Fruit fly (Drosophila melanogaster) whole organism, wandering third instar larva: ENCODE data around the gene nst.

Experiments
- Abd-B ChIP-seq: fragments of >200 bp; optimal IDR thresholded peaks from 2 replicates; lab custom pipeline; 2017; ENCODE audit warnings: missing biosample characterization, missing genetic modification characterization
- CG32264 ChIP-seq: fragments of 200-800 bp; sonication (Bioruptor generic); optimal IDR thresholded peaks from 2 replicates; lab custom pipeline; 2016; ENCODE audit warnings: missing biosample characterization, missing genetic modification characterization
- CG9705 ChIP-seq: fragments of 200-800 bp; sonication (Bioruptor generic); optimal IDR thresholded peaks from 2 replicates; lab custom pipeline; 2018; ENCODE audit warnings: missing biosample characterization, mild to moderate bottlenecking, missing genetic modification characterization
- CrebA ChIP-seq: fragments of 200-800 bp; sonication (Bioruptor generic); optimal IDR thresholded peaks from 2 replicates; lab custom pipeline; 2016; ENCODE audit warnings: missing biosample characterization, mild to moderate bottlenecking, missing genetic modification characterization, borderline replicate concordance
- Dfd ChIP-seq: fragments of >200 bp; optimal IDR thresholded peaks from 2 replicates; lab custom pipeline; 2017; ENCODE audit warnings: missing biosample characterization, missing genetic modification characterization
- Dif ChIP-seq: fragments of 200-275, 200-300 bp; sonication (Bioruptor generic); optimal IDR thresholded peaks from 2 replicates; lab custom pipeline; 2018; ENCODE audit warnings: missing biosample characterization, missing genetic modification characterization; ENCODE audit not compliant: partially characterized antibody
- GATAd ChIP-seq: sonication (Bioruptor generic); optimal IDR thresholded peaks from 2 replicates; lab custom pipeline; 2016; ENCODE audit warnings: missing biosample characterization, missing genetic modification characterization
- HLH106 ChIP-seq: fragments of 200-800 bp; optimal IDR thresholded peaks from 3 replicates; lab custom pipeline; 2019; ENCODE audit warnings: missing biosample characterization, mild to moderate bottlenecking, missing genetic modification characterization, moderate library complexity
- Hnf4 ChIP-seq: fragments of 200-800 bp; sonication (Bioruptor generic); optimal IDR thresholded peaks from 2 replicates; lab custom pipeline; 2016; ENCODE audit warnings: missing biosample characterization, mild to moderate bottlenecking, missing genetic modification characterization
- Hr78 ChIP-seq: fragments of >200 bp; optimal IDR thresholded peaks from 2 replicates; lab custom pipeline; 2017; ENCODE audit warnings: missing biosample characterization, missing genetic modification characterization
- Hr83 ChIP-seq: fragments of 200-300 bp; sonication (Bioruptor generic); optimal IDR thresholded peaks from 2 replicates; lab custom pipeline; 2016; ENCODE audit warnings: missing biosample characterization, mild to moderate bottlenecking, missing genetic modification characterization, moderate library complexity; ENCODE audit not compliant: poor library complexity, severe bottlenecking
- Jra ChIP-seq: sonication (Bioruptor generic); optimal IDR thresholded peaks from 2 replicates; lab custom pipeline; 2016; ENCODE audit warnings: missing biosample characterization, missing genetic modification characterization
- Mio ChIP-seq: sonication (Bioruptor generic); optimal IDR thresholded peaks from 2 replicates; lab custom pipeline; 2016; ENCODE audit warnings: missing biosample characterization, missing genetic modification characterization
- Myc ChIP-seq: fragments of >200 bp; optimal IDR thresholded peaks from 2 replicates; lab custom pipeline; 2017
- N ChIP-seq: fragments of >200 bp; optimal IDR thresholded peaks from 2 replicates; lab custom pipeline; 2018; ENCODE audit warnings: missing biosample characterization, missing external identifiers, missing genetic modification characterization
- OdsH ChIP-seq: fragments of 200-800 bp; sonication (Bioruptor generic); optimal IDR thresholded peaks from 2 replicates; lab custom pipeline; 2016; ENCODE audit warnings: missing biosample characterization, mild to moderate bottlenecking, missing genetic modification characterization
- Rel ChIP-seq, 2 experiments: fragments of 200-800 bp; sonication (Bioruptor generic) in 1 of 2; optimal IDR thresholded peaks; 2 replicates in 1 of 2; 3 replicates in 1 of 2; lab custom pipeline; 2016 to 2019; ENCODE audit warnings: mild to moderate bottlenecking in 2 of 2, missing biosample characterization in 2 of 2, missing genetic modification characterization in 2 of 2, moderate library complexity in 1 of 2
- Sp1 ChIP-seq: fragments of 200-800 bp; sonication (Bioruptor generic); optimal IDR thresholded peaks from 3 replicates; lab custom pipeline; 2019; ENCODE audit warnings: missing biosample characterization, mild to moderate bottlenecking, missing genetic modification characterization, moderate library complexity
- Vsx2 ChIP-seq: fragments of 200-300, 225-300 bp; sonication (Bioruptor generic); optimal IDR thresholded peaks from 2 replicates; lab custom pipeline; 2018; ENCODE audit warnings: missing biosample characterization, missing genetic modification characterization; ENCODE audit not compliant: partially characterized antibody
- br ChIP-seq: fragments of 200-800 bp; sonication (Bioruptor generic); optimal IDR thresholded peaks from 2 replicates; lab custom pipeline; 2016; ENCODE audit warnings: missing biosample characterization, missing genetic modification characterization
- brk ChIP-seq: fragments of 200-800 bp; sonication (Bioruptor generic); optimal IDR thresholded peaks from 2 replicates; lab custom pipeline; 2016; ENCODE audit warnings: missing biosample characterization, mild to moderate bottlenecking, missing genetic modification characterization
- dl ChIP-seq, 2 experiments: fragments of 175-275, 200-275 bp in 1 of 2; fragments of 200-275 bp in 1 of 2; sonication (Bioruptor generic); optimal IDR thresholded peaks; lab custom pipeline; 2018; ENCODE audit warnings: mild to moderate bottlenecking in 2 of 2, missing biosample characterization in 2 of 2, missing genetic modification characterization in 2 of 2, moderate library complexity in 2 of 2; ENCODE audit not compliant: partially characterized antibody in 2 of 2, insufficient read depth in 1 of 2
- dmrt93B ChIP-seq: fragments of 200-800 bp; sonication (Bioruptor generic); optimal IDR thresholded peaks from 2 replicates; lab custom pipeline; 2018; ENCODE audit warnings: missing biosample characterization, mild to moderate bottlenecking, missing genetic modification characterization
- dsf ChIP-seq: sonication (Bioruptor generic); optimal IDR thresholded peaks from 2 replicates; lab custom pipeline; 2016; ENCODE audit warnings: missing biosample characterization, missing genetic modification characterization, borderline replicate concordance
- ey ChIP-seq: fragments of 200-800 bp; sonication (Bioruptor generic); optimal IDR thresholded peaks from 2 replicates; lab custom pipeline; 2016; ENCODE audit warnings: missing biosample characterization, missing genetic modification characterization
- foxo ChIP-seq, 2 experiments: fragments of 200-800 bp; sonication (Bioruptor generic); optimal IDR thresholded peaks; 2 replicates in 1 of 2; 3 replicates in 1 of 2; lab custom pipeline; 2016 to 2017; ENCODE audit warnings: missing biosample characterization in 2 of 2, missing genetic modification characterization in 2 of 2
- fru ChIP-seq: fragments of 200-800 bp; sonication (Bioruptor generic); optimal IDR thresholded peaks from 3 replicates; lab custom pipeline; 2016; ENCODE audit warnings: missing biosample characterization, mild to moderate bottlenecking, missing genetic modification characterization
- h ChIP-seq: fragments of 200-800 bp; sonication (Bioruptor generic); optimal IDR thresholded peaks from 3 replicates; lab custom pipeline; 2016; ENCODE audit warnings: missing biosample characterization, mild to moderate bottlenecking, missing genetic modification characterization
- jim ChIP-seq: fragments of 175-275, 200-325 bp; sonication (Bioruptor generic); optimal IDR thresholded peaks from 2 replicates; lab custom pipeline; 2016; ENCODE audit warnings: missing biosample characterization, mild to moderate bottlenecking, missing genetic modification characterization
- lola ChIP-seq: fragments of >200 bp; optimal IDR thresholded peaks from 2 replicates; lab custom pipeline; 2017; ENCODE audit warnings: missing biosample characterization, missing genetic modification characterization
- pan ChIP-seq: fragments of >200 bp; optimal IDR thresholded peaks from 2 replicates; lab custom pipeline; 2017
- psq ChIP-seq: fragments of 200-800 bp; sonication (Bioruptor generic); optimal IDR thresholded peaks from 3 replicates; lab custom pipeline; 2017; ENCODE audit warnings: missing biosample characterization, mild to moderate bottlenecking, missing genetic modification characterization, moderate library complexity
- rgr ChIP-seq: fragments of 200-800 bp; sonication (Bioruptor generic); optimal IDR thresholded peaks from 3 replicates; lab custom pipeline; 2016; ENCODE audit warnings: missing biosample characterization, mild to moderate bottlenecking, missing genetic modification characterization
- sage ChIP-seq: fragments of 200-800 bp; sonication (Bioruptor generic); optimal IDR thresholded peaks from 2 replicates; lab custom pipeline; 2016; ENCODE audit warnings: missing biosample characterization, mild to moderate bottlenecking, missing genetic modification characterization
- sv ChIP-seq: fragments of 200-800 bp; sonication (Bioruptor generic); optimal IDR thresholded peaks from 3 replicates; lab custom pipeline; 2016; ENCODE audit warnings: missing biosample characterization, missing genetic modification characterization
- tai ChIP-seq: sonication (Bioruptor generic); optimal IDR thresholded peaks from 2 replicates; lab custom pipeline; 2016; ENCODE audit warnings: missing biosample characterization, missing genetic modification characterization
- usp ChIP-seq: fragments of >200 bp; optimal IDR thresholded peaks from 2 replicates; lab custom pipeline; 2017; ENCODE audit warnings: missing biosample characterization, missing genetic modification characterization
- woc ChIP-seq: sonication (Bioruptor generic); optimal IDR thresholded peaks from 2 replicates; lab custom pipeline; 2016; ENCODE audit warnings: missing biosample characterization, mild to moderate bottlenecking, missing genetic modification characterization

Gene nst

dm6 chr3L:12532220-12532619 lies 2.2 kb upstream of the nst start:
- no peak for TF ChIP-seq Dif
- no peak for TF ChIP-seq Hnf4 (GFP tag; lab: Kevin White, UChicago)
- TF ChIP-seq CrebA (GFP tag; lab: Kevin White, UChicago): no peak
- no peak for TF ChIP-seq sv (GFP tag; lab: Kevin White, UChicago)
- no peak for TF ChIP-seq Abd-B
- TF ChIP-seq Mio (GFP tag; lab: Kevin White, UChicago): no peak
- no peak for TF ChIP-seq rgr (GFP tag; lab: Kevin White, UChicago)
- TF ChIP-seq Rel (GFP tag; optimal IDR thresholded peaks at IDR 0.05; lab: Kevin White, UChicago): no peak
- TF ChIP-seq Rel (tag; optimal IDR thresholded peaks at IDR 0.05; lab: Kevin White, UChicago): no peak
- no peak for TF ChIP-seq Hr83
- TF ChIP-seq dmrt93B (GFP tag; lab: Kevin White, UChicago): no peak
- TF ChIP-seq N (GFP tag; lab: Kevin White, UChicago): no peak
- no peak for TF ChIP-seq CG32264 (GFP tag; lab: Kevin White, UChicago)
- TF ChIP-seq usp: no peak
- no peak for TF ChIP-seq CG9705
- no peak for TF ChIP-seq psq (GFP tag; lab: Kevin White, UChicago)
- no peak for TF ChIP-seq GATAd (GFP tag; lab: Kevin White, UChicago)
- no peak for TF ChIP-seq brk (GFP tag; lab: Kevin White, UChicago)
- no peak for TF ChIP-seq dsf (GFP tag; lab: Kevin White, UChicago)
- TF ChIP-seq, all 38 proteins: peak for 0

DNA sequence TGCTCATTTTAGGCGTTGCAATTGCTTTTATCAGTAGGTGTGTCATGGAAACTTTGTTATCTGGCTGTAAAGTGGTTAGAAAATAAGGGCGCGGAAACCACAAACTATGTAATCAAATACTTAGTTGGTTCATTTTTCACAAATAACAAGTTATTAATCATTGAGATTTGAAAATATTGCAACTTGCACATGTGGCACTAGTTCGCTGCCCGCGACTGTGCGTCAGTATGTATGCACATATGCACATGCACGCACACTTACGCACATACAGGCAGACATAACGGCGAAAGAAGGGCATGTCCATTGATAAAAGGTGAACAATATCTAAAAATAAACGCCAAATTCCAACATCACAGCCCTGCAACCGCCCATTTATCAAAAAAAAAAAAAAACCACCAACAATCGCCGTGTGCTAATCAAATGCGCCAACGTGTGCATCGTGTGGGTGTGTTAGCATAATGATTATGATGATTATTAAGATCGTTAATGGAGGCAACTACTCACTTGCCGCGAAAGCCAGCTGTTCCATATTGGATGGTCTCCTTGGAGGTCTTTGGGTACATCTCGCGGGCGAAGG lies 452 bp downstream of the nst start:
- peak; percentile 41 for TF ChIP-seq HLH106 (tag; lab: Kevin White, UChicago)
- no peak for TF ChIP-seq lola (GFP tag; lab: Kevin White, UChicago)
- TF ChIP-seq h (GFP tag; lab: Kevin White, UChicago): peak; percentile 44
- peak; percentile 47 for TF ChIP-seq Sp1
- no peak for TF ChIP-seq CG9705
- TF ChIP-seq GATAd (GFP tag; lab: Kevin White, UChicago): no peak
- TF ChIP-seq Vsx2 (GFP tag; lab: Kevin White, UChicago): no peak
- TF ChIP-seq CG32264 (GFP tag; lab: Kevin White, UChicago): peak; percentile 27
- TF ChIP-seq psq (GFP tag; lab: Kevin White, UChicago): peak; percentile 22
- no peak for TF ChIP-seq usp
- peak; percentile 68 for TF ChIP-seq Jra (GFP tag; lab: Kevin White, UChicago)
- TF ChIP-seq jim (GFP tag; lab: Kevin White, UChicago): no peak
- peak in 1 of 2 experiments; percentile 77 for TF ChIP-seq foxo (GFP tag; optimal IDR thresholded peaks at IDR 0.05; lab: Kevin White, UChicago)
- no peak for TF ChIP-seq dmrt93B (GFP tag; lab: Kevin White, UChicago)
- no peak for TF ChIP-seq Dfd (GFP tag; lab: Kevin White, UChicago)
- peak; percentile 54 for TF ChIP-seq ey
- no peak for TF ChIP-seq Hr78
- no peak for TF ChIP-seq pan (lab: Kevin White, UChicago)
- no peak for TF ChIP-seq Myc (lab: Kevin White, UChicago)
- TF ChIP-seq Hr83: peak; percentile 9
- TF ChIP-seq rgr (GFP tag; lab: Kevin White, UChicago): peak; percentile 63
- no peak for TF ChIP-seq CrebA (GFP tag; lab: Kevin White, UChicago)
- no peak for TF ChIP-seq sv (GFP tag; lab: Kevin White, UChicago)
- no peak for TF ChIP-seq N (GFP tag; lab: Kevin White, UChicago)
- TF ChIP-seq fru (GFP tag; lab: Kevin White, UChicago): peak; percentile 61
- TF ChIP-seq OdsH: peak; percentile 55
- TF ChIP-seq Rel (GFP tag; optimal IDR thresholded peaks at IDR 0.05; lab: Kevin White, UChicago): no peak
- no peak for TF ChIP-seq Rel (tag; optimal IDR thresholded peaks at IDR 0.05; lab: Kevin White, UChicago)
- peak; percentile 64 for TF ChIP-seq Hnf4 (GFP tag; lab: Kevin White, UChicago)
- no peak for TF ChIP-seq tai (GFP tag; lab: Kevin White, UChicago)
- TF ChIP-seq Mio (GFP tag; lab: Kevin White, UChicago): no peak
- TF ChIP-seq woc (GFP tag; lab: Kevin White, UChicago): peak; percentile 39
- TF ChIP-seq dsf (GFP tag; lab: Kevin White, UChicago): no peak
- no peak for TF ChIP-seq brk (GFP tag; lab: Kevin White, UChicago)
- no peak for TF ChIP-seq Abd-B
- TF ChIP-seq dl (GFP tag; optimal IDR thresholded peaks at IDR 0.05; lab: Kevin White, UChicago; ENCODE audit: insufficient read depth in 1 of 2, partially characterized antibody in 2 of 2): no peak
- TF ChIP-seq Dif: no peak
- peak; percentile 61 for TF ChIP-seq br (GFP tag; lab: Kevin White, UChicago)
- TF ChIP-seq sage (GFP tag; lab: Kevin White, UChicago): no peak
